Fruit fly (Drosophila melanogaster) whole organism, embryonic: ENCODE measurements around the gene Nct.

Experiments
- Abd-B ChIP-seq: fragments of 200-800 bp; sonication (Bioruptor generic); optimal IDR thresholded peaks from 2 replicates; lab custom pipeline; 2018; ENCODE audit warnings: missing biosample characterization, mild to moderate bottlenecking, missing genetic modification characterization, moderate library complexity
- Asciz ChIP-seq: fragments of 200-800 bp; sonication (Bioruptor generic); optimal IDR thresholded peaks from 2 replicates; lab custom pipeline; 2017; ENCODE audit warnings: missing biosample characterization, mild to moderate bottlenecking, missing genetic modification characterization, missing genetic modification reagents
- Blimp-1 ChIP-seq: fragments of 200-800 bp; sonication (Bioruptor generic); optimal IDR thresholded peaks from 3 replicates; lab custom pipeline; 2018; ENCODE audit warnings: missing biosample characterization, missing genetic modification characterization, mild to moderate bottlenecking, moderate library complexity, missing genetic modification reagents
- CG11093 ChIP-seq: fragments of 200-800 bp; sonication (Bioruptor generic); IDR thresholded peaks from 3 replicates; pipeline ENCODE4 v1.3.6; 2022; ENCODE audit warnings: missing biosample characterization, missing genetic modification characterization
- CG11696 ChIP-seq: fragments of 200-800 bp; sonication (Bioruptor generic); IDR thresholded peaks from 2 replicates; pipeline ENCODE4 v1.3.6; 2022; ENCODE audit warnings: missing biosample characterization, missing genetic modification characterization
- CG15696 ChIP-seq: fragments of 200-800 bp; sonication (Bioruptor generic); optimal IDR thresholded peaks from 2 replicates; lab custom pipeline; 2019; ENCODE audit warnings: missing biosample characterization, mild to moderate bottlenecking, missing genetic modification characterization, moderate library complexity
- CG17328 ChIP-seq: fragments of 200-800 bp; sonication (Bioruptor generic); IDR thresholded peaks from 2 replicates; pipeline ENCODE4 v1.3.6; 2022; ENCODE audit warnings: missing biosample characterization, missing genetic modification characterization
- CG18599 ChIP-seq: fragments of 200-800 bp; sonication (Bioruptor generic); optimal IDR thresholded peaks from 3 replicates; lab custom pipeline; 2017; ENCODE audit warnings: missing biosample characterization, missing genetic modification characterization, mild to moderate bottlenecking, moderate library complexity, missing genetic modification reagents
- CG18619 ChIP-seq: fragments of 200-800 bp; sonication (Bioruptor generic); optimal IDR thresholded peaks from 3 replicates; lab custom pipeline; 2017; ENCODE audit warnings: missing biosample characterization, mild to moderate bottlenecking, missing genetic modification characterization
- CG18764 ChIP-seq: fragments of 200-800 bp; sonication (Bioruptor generic); optimal IDR thresholded peaks from 3 replicates; lab custom pipeline; 2016; ENCODE audit warnings: missing biosample characterization, missing genetic modification characterization
- CG30431 ChIP-seq: fragments of 200-800 bp; sonication (Bioruptor generic); optimal IDR thresholded peaks from 2 replicates; lab custom pipeline; 2017; ENCODE audit warnings: missing biosample characterization, missing genetic modification characterization
- CG3281 ChIP-seq: fragments of 200-800 bp; sonication (Bioruptor generic); optimal IDR thresholded peaks from 3 replicates; lab custom pipeline; 2017; ENCODE audit warnings: missing biosample characterization, mild to moderate bottlenecking, missing genetic modification characterization
- CG34422 ChIP-seq: fragments of 200-800 bp; sonication (Bioruptor generic); IDR thresholded peaks from 3 replicates; pipeline ENCODE4 v1.3.6; 2022; ENCODE audit warnings: missing biosample characterization, missing genetic modification characterization
- CG3847 ChIP-seq: fragments of 200-800 bp; sonication (Bioruptor generic); IDR thresholded peaks from 2 replicates; pipeline ENCODE4 v1.3.6; 2022; ENCODE audit warnings: missing biosample characterization, missing genetic modification characterization
- CG42726 ChIP-seq: fragments of 200-800 bp; sonication (Bioruptor generic); IDR thresholded peaks from 2 replicates; pipeline ENCODE4 v1.3.6; 2022; ENCODE audit warnings: missing biosample characterization, missing genetic modification characterization; ENCODE audit not compliant: partially characterized antibody
- CG4360 ChIP-seq: fragments of 200-800 bp; sonication (Bioruptor generic); IDR thresholded peaks from 2 replicates; pipeline ENCODE4 v1.3.6; 2022; ENCODE audit warnings: missing biosample characterization, missing genetic modification characterization
- CG6175 ChIP-seq: fragments of 200-800 bp; sonication (Bioruptor generic); IDR thresholded peaks from 3 replicates; pipeline ENCODE4 v1.3.6; 2022; ENCODE audit warnings: missing biosample characterization, missing genetic modification characterization
- CG8924 ChIP-seq: fragments of 200-800 bp; optimal IDR thresholded peaks from 3 replicates; lab custom pipeline; 2019; ENCODE audit warnings: missing biosample characterization, mild to moderate bottlenecking, missing genetic modification characterization, moderate library complexity
- CG9797 ChIP-seq: fragments of 200-800 bp; sonication (Bioruptor generic); optimal IDR thresholded peaks from 3 replicates; lab custom pipeline; 2018; ENCODE audit warnings: missing biosample characterization, mild to moderate bottlenecking, missing genetic modification characterization
- CrebB ChIP-seq: fragments of 200-800 bp; sonication (Bioruptor generic); optimal IDR thresholded peaks from 3 replicates; lab custom pipeline; 2018; ENCODE audit warnings: missing biosample characterization, mild to moderate bottlenecking, missing genetic modification characterization
- D ChIP-seq, 2 experiments: fragments of 200-800 bp in 1 of 2; fragments of >200 bp in 1 of 2; sonication (Bioruptor generic) in 1 of 2; optimal IDR thresholded peaks; 2 replicates in 1 of 2; 3 replicates in 1 of 2; lab custom pipeline; 2017; ENCODE audit warnings: mild to moderate bottlenecking in 1 of 2, missing biosample characterization in 1 of 2, missing genetic modification characterization in 1 of 2, missing genetic modification reagents in 1 of 2
- Dip3 ChIP-seq: fragments of 200-800 bp; sonication (Bioruptor generic); optimal IDR thresholded peaks from 3 replicates; lab custom pipeline; 2016; ENCODE audit warnings: missing biosample characterization, missing genetic modification characterization
- Ets97D ChIP-seq: fragments of 200-800 bp; sonication (Bioruptor generic); optimal IDR thresholded peaks from 3 replicates; lab custom pipeline; 2016; ENCODE audit warnings: missing biosample characterization, missing genetic modification characterization
- Fer1 ChIP-seq: fragments of 200-800 bp; sonication (Bioruptor generic); optimal IDR thresholded peaks from 2 replicates; lab custom pipeline; 2017; ENCODE audit warnings: missing biosample characterization, mild to moderate bottlenecking, missing genetic modification characterization
- Jarid2 ChIP-seq: fragments of 200-800 bp; sonication (Bioruptor generic); optimal IDR thresholded peaks from 3 replicates; lab custom pipeline; 2017; ENCODE audit warnings: mild to moderate bottlenecking, missing biosample characterization, missing genetic modification reagents, missing genetic modification characterization
- Neu2 ChIP-seq: fragments of 200-800 bp; sonication (Bioruptor generic); optimal IDR thresholded peaks from 3 replicates; lab custom pipeline; 2016; ENCODE audit warnings: missing biosample characterization, missing genetic modification characterization, borderline replicate concordance
- Oaz ChIP-seq: fragments of 200-800 bp; sonication (Bioruptor generic); IDR thresholded peaks from 2 replicates; pipeline ENCODE4 v1.3.6; 2022; ENCODE audit warnings: missing biosample characterization, missing genetic modification characterization
- Ravus ChIP-seq: fragments of 200-800 bp; sonication (Bioruptor generic); IDR thresholded peaks from 2 replicates; pipeline ENCODE4 v1.3.6; 2022; ENCODE audit warnings: missing biosample characterization, missing genetic modification characterization
- Sry-β ChIP-seq: fragments of 200-800 bp; sonication (Bioruptor generic); optimal IDR thresholded peaks from 2 replicates; lab custom pipeline; 2018; ENCODE audit warnings: missing biosample characterization, mild to moderate bottlenecking, missing genetic modification characterization, moderate library complexity
- aop ChIP-seq: fragments of 200-800 bp; sonication (Bioruptor generic); IDR thresholded peaks from 2 replicates; pipeline ENCODE4 v1.3.6; 2022; ENCODE audit warnings: missing biosample characterization, missing genetic modification characterization
- ara ChIP-seq: fragments of 200-800 bp; sonication (Bioruptor generic); IDR thresholded peaks from 2 replicates; pipeline ENCODE4 v1.3.6; 2022; ENCODE audit warnings: missing biosample characterization, missing genetic modification characterization
- ato ChIP-seq: fragments of 200-800 bp; sonication (Bioruptor generic); IDR thresholded peaks from 2 replicates; pipeline ENCODE4 v1.3.6; 2022; ENCODE audit warnings: missing biosample characterization, missing genetic modification characterization; ENCODE audit not compliant: partially characterized antibody
- chm ChIP-seq: fragments of 200-800 bp; sonication (Bioruptor generic); IDR thresholded peaks from 2 replicates; pipeline ENCODE4 v1.3.6; 2022; ENCODE audit warnings: missing biosample characterization, missing genetic modification characterization
- dati ChIP-seq: fragments of 200-800 bp; sonication (Bioruptor generic); IDR thresholded peaks from 2 replicates; pipeline ENCODE4 v1.3.6; 2022; ENCODE audit warnings: missing biosample characterization, missing genetic modification characterization
- fd96Cb ChIP-seq: fragments of 200-800 bp; sonication (Bioruptor generic); optimal IDR thresholded peaks from 2 replicates; lab custom pipeline; 2018; ENCODE audit warnings: missing biosample characterization, mild to moderate bottlenecking, missing genetic modification characterization, moderate library complexity
- fru ChIP-seq: fragments of >200 bp; optimal IDR thresholded peaks from 2 replicates; lab custom pipeline; 2017
- gsb ChIP-seq: fragments of 200-800 bp; sonication (Bioruptor generic); IDR thresholded peaks from 2 replicates; pipeline ENCODE4 v1.3.6; 2022; ENCODE audit warnings: missing biosample characterization, missing genetic modification characterization
- her ChIP-seq: fragments of 200-800 bp; sonication (Bioruptor generic); optimal IDR thresholded peaks from 2 replicates; lab custom pipeline; 2016; ENCODE audit warnings: missing biosample characterization, missing genetic modification characterization
- jigr1 ChIP-seq: fragments of 200-800 bp; sonication (Bioruptor generic); IDR thresholded peaks from 3 replicates; pipeline ENCODE4 v1.3.6; 2022; ENCODE audit warnings: missing biosample characterization, missing genetic modification characterization
- pan ChIP-seq, 4 experiments: fragments of >200 bp in 3 of 4; fragments of 200-800 bp in 1 of 4; sonication (Bioruptor generic) in 1 of 4; optimal IDR thresholded peaks in 3 of 4; IDR thresholded peaks in 1 of 4; 2 replicates each; pipeline versions ENCODE4 v1.3.6 to Lab custom; 2017 to 2022; ENCODE audit warnings: missing biosample characterization in 2 of 4, missing genetic modification characterization in 2 of 4, mixed read lengths in 1 of 4
- pita ChIP-seq: fragments of 200-800 bp; sonication (Bioruptor generic); optimal IDR thresholded peaks from 2 replicates; lab custom pipeline; 2017; ENCODE audit warnings: missing biosample characterization, mild to moderate bottlenecking, missing genetic modification characterization
- sc ChIP-seq, 3 experiments: fragments of >200 bp in 2 of 3; fragments of 200-800 bp in 1 of 3; sonication (Bioruptor generic) in 1 of 3; optimal IDR thresholded peaks; 2 replicates in 2 of 3; 3 replicates in 1 of 3; lab custom pipeline; 2017; ENCODE audit warnings: mild to moderate bottlenecking in 1 of 3, missing biosample characterization in 1 of 3, missing genetic modification characterization in 1 of 3, missing genetic modification reagents in 1 of 3
- sisA ChIP-seq: fragments of 200-800 bp; sonication (Bioruptor generic); IDR thresholded peaks from 2 replicates; pipeline ENCODE4 v1.3.6; 2022; ENCODE audit warnings: missing biosample characterization, missing genetic modification characterization
- sna ChIP-seq: fragments of 200-800 bp; sonication (Bioruptor generic); IDR thresholded peaks from 2 replicates; pipeline ENCODE4 v1.3.6; 2022; ENCODE audit warnings: missing biosample characterization, missing genetic modification characterization; ENCODE audit not compliant: partially characterized antibody
- trem ChIP-seq: fragments of 200-800 bp; optimal IDR thresholded peaks from 3 replicates; lab custom pipeline; 2019; ENCODE audit warnings: missing biosample characterization, mild to moderate bottlenecking, missing genetic modification characterization, moderate library complexity
- trh ChIP-seq: fragments of 200-800 bp; sonication (Bioruptor generic); optimal IDR thresholded peaks from 2 replicates; lab custom pipeline; 2016; ENCODE audit warnings: missing biosample characterization, missing genetic modification characterization
- twi ChIP-seq: fragments of 200-800 bp; optimal IDR thresholded peaks from 2 replicates; lab custom pipeline; 2019; ENCODE audit warnings: missing biosample characterization, mild to moderate bottlenecking, missing genetic modification characterization, moderate library complexity

Nct gene

DNA sequence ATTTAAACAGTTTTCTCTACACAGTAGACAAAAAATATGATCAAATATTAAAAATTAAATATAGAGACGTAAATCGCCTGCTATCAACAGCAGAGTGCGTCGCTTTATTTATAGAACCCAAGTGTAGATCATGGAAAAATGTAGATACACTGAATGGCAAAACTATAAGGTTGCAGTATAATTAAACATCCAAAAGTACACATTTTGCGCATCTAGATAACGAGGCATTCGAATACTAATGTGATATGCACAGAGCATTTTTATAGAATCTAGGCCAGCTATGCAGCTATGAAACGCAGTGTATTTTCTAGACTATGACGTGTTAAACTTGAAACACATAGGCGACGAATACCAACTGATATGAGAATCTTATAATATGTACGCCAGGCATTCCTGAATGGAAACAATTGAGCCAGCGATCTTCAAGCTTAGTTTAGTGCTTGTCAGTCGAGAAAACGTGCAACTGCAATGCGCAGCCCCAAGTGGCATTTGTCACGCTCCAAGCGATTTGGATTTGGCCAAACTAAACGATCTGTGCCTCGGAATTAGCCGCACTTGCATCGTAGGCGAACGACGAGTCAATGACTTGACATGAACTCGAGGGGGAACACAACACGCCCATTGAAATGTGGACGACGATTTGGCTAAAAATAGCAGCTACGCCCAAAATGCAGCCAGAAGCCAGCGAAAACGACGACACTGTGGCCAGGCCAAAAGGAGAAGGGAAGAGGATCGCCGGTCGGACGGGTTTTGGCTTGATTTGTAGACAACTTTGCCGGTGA lies 40.4 kb upstream of the Nct start (continued):
- peak; percentile 86 for TF ChIP-seq CG18619
- peak; percentile 87 for TF ChIP-seq CG3847 (GFP tag; lab: Robert Waterston, UW)
- TF ChIP-seq CrebB = peak; percentile 87
- TF ChIP-seq CG11696 (GFP tag; lab: Robert Waterston, UW) = peak; percentile 88
- peak; percentile 79; the same call in 1 of the 2 replicates for TF ChIP-seq aop (GFP tag; lab: Robert Waterston, UW)
- peak; percentile 91 for TF ChIP-seq CG34422 (GFP tag; lab: Robert Waterston, UW)
- TF ChIP-seq ara (GFP tag; lab: Robert Waterston, UW) = peak; percentile 78
- TF ChIP-seq dati (GFP tag; lab: Robert Waterston, UW) = peak; percentile 65
- peak; percentile 65 for TF ChIP-seq Ravus (GFP tag; lab: Robert Waterston, UW)
- TF ChIP-seq Jarid2 = peak; percentile 75
- TF ChIP-seq Oaz (GFP tag; lab: Robert Waterston, UW) = peak; percentile 83
- TF ChIP-seq Fer1 (GFP tag; lab: Kevin White, UChicago) = peak; percentile 88
- no peak for TF ChIP-seq fru (lab: Kevin White, UChicago)
- TF ChIP-seq CG18764 (GFP tag; lab: Kevin White, UChicago) = peak; percentile 72
- no peak for TF ChIP-seq pita (GFP tag; lab: Kevin White, UChicago)
- peak; percentile 90 for TF ChIP-seq chm (GFP tag; lab: Robert Waterston, UW)
- TF ChIP-seq trem (tag; lab: Kevin White, UChicago) = peak; percentile 27
- TF ChIP-seq Ets97D (GFP tag; lab: Kevin White, UChicago) = peak; percentile 76
- TF ChIP-seq sisA (GFP tag; lab: Robert Waterston, UW) = peak; percentile 87
- TF ChIP-seq pan (optimal IDR thresholded peaks at IDR 0.05; lab: Kevin White, UChicago) = no peak
- peak in 1 of 2 experiments; percentile 93 for TF ChIP-seq pan (GFP tag; optimal IDR thresholded peaks at IDR 0.05 in 1 of 2, IDR thresholded peaks at IDR 0.05 in 1 of 2)
- no peak for TF ChIP-seq jigr1 (GFP tag; lab: Robert Waterston, UW)
- TF ChIP-seq CG15696 (tag; lab: Kevin White, UChicago) = peak; percentile 30
- peak; percentile 87 for TF ChIP-seq gsb (GFP tag; lab: Robert Waterston, UW)
- no peak for TF ChIP-seq Sry-β (GFP tag; lab: Kevin White, UChicago)
- peak; percentile 79 for TF ChIP-seq Asciz
- TF ChIP-seq Blimp-1 (GFP tag; lab: Kevin White, UChicago) = peak; percentile 81
- TF ChIP-seq sc (optimal IDR thresholded peaks at IDR 0.05; lab: Kevin White, UChicago) = no peak
- peak; percentile 69 for TF ChIP-seq sc (GFP tag; optimal IDR thresholded peaks at IDR 0.05; lab: Kevin White, UChicago)
- peak; percentile 88 for TF ChIP-seq CG3281 (GFP tag; lab: Kevin White, UChicago)
- peak; percentile 93 for TF ChIP-seq Dip3 (GFP tag; lab: Kevin White, UChicago)
- TF ChIP-seq Abd-B (GFP tag; lab: Kevin White, UChicago) = no peak
- TF ChIP-seq CG42726 (GFP tag; lab: Robert Waterston, UW) = no peak
- no peak for TF ChIP-seq sna
- TF ChIP-seq CG4360 (GFP tag; lab: Robert Waterston, UW) = peak; percentile 49; the same call in 1 of the 2 replicates
- peak; percentile 93 for TF ChIP-seq CG18599
- TF ChIP-seq CG30431 = peak; percentile 73
- peak; percentile 86 for TF ChIP-seq CG8924 (tag; lab: Kevin White, UChicago)
- peak; percentile 80 for TF ChIP-seq CG11093
- TF ChIP-seq fd96Cb (tag; lab: Kevin White, UChicago) = peak; percentile 88
- peak; percentile 79 for TF ChIP-seq her
- TF ChIP-seq Neu2 (GFP tag; lab: Kevin White, UChicago) = no peak
- TF ChIP-seq twi = peak; percentile 76
- no peak for TF ChIP-seq CG9797 (GFP tag; lab: Kevin White, UChicago)
- peak; percentile 86 for TF ChIP-seq CG17328 (GFP tag; lab: Robert Waterston, UW)
- TF ChIP-seq CG6175 (GFP tag; lab: Robert Waterston, UW) = peak; percentile 79; the same call in 2 of the 3 replicates
- TF ChIP-seq trh (GFP tag; lab: Kevin White, UChicago) = no peak
- TF ChIP-seq D (optimal IDR thresholded peaks at IDR 0.05; lab: Kevin White, UChicago) = no peak
- TF ChIP-seq D (GFP tag; optimal IDR thresholded peaks at IDR 0.05; lab: Kevin White, UChicago) = peak; percentile 68
- TF ChIP-seq ato = no peak
